Worm (Caenorhabditis elegans) whole organism, young adult: ENCODE measurements around the gene srbc-58.
A peak's percentile ranks its signal among the peaks of the same experiment; 100 is the strongest.

ENCODE experiments used
- B0019.2 ChIP-seq: fragments of 200-800 bp; sonication (Bioruptor generic); conservative IDR thresholded peaks from 2 replicates; pipeline ENCODE4 v1.3.6; 2022; ENCODE audit warnings: missing genetic modification reagents, missing genetic modification characterization, missing compliant biosample characterization
- C06A6.2 ChIP-seq: fragments of 200-800 bp; sonication (Bioruptor generic); conservative IDR thresholded peaks from 2 replicates; pipeline ENCODE4 v1.3.6; 2022; ENCODE audit warnings: missing genetic modification characterization, missing compliant biosample characterization
- F22D6.2 ChIP-seq: sonication (generic microtip); optimal IDR thresholded peaks from 2 replicates; lab custom pipeline; 2016; ENCODE audit warnings: mild to moderate bottlenecking, missing genetic modification characterization, missing compliant biosample characterization
- F52B5.7 ChIP-seq: sonication (generic microtip); optimal IDR thresholded peaks from 2 replicates; lab custom pipeline; 2016; ENCODE audit warnings: mild to moderate bottlenecking, missing genetic modification characterization, missing compliant biosample characterization
- K11D2.4 ChIP-seq: fragments of 200-800 bp; sonication (Bioruptor generic); IDR thresholded peaks from 2 replicates; pipeline ENCODE4 v1.3.6; 2022; ENCODE audit warnings: missing genetic modification reagents, missing genetic modification characterization, missing compliant biosample characterization
- Y53G8AR.9 ChIP-seq: fragments of 200-800 bp; sonication (Bioruptor generic); conservative IDR thresholded peaks from 2 replicates; pipeline ENCODE4 v1.3.6; 2022; ENCODE audit warnings: missing genetic modification reagents, missing genetic modification characterization, missing compliant biosample characterization
- ZK185.1 ChIP-seq: sonication (generic microtip); optimal IDR thresholded peaks from 2 replicates; lab custom pipeline; 2016; ENCODE audit warnings: mild to moderate bottlenecking, missing genetic modification characterization, missing compliant biosample characterization; ENCODE audit not compliant: poor library complexity, severe bottlenecking
- ama-1 ChIP-seq, 3 experiments: fragments of 150-350 bp in 1 of 3; sonication (generic microtip) in 2 of 3; optimal IDR thresholded peaks; 2 replicates each; lab custom pipeline; 2014 to 2018; ENCODE audit warnings: missing biosample characterization in 2 of 3, missing genetic modification characterization in 2 of 3, missing genetic modification reagents in 2 of 3
- atf-7 ChIP-seq: sonication (generic microtip); optimal IDR thresholded peaks from 2 replicates; lab custom pipeline; 2017; ENCODE audit warnings: mild to moderate bottlenecking, missing genetic modification characterization, missing compliant biosample characterization
- cebp-1 ChIP-seq, 2 experiments: fragments of 200-800 bp in 1 of 2; sonication (Bioruptor generic) in 1 of 2; sonication (generic microtip) in 1 of 2; IDR thresholded peaks in 1 of 2; optimal IDR thresholded peaks in 1 of 2; 2 replicates each; pipeline versions ENCODE4 v1.3.6 to Lab custom; 2017 to 2022; ENCODE audit warnings: missing compliant biosample characterization in 2 of 2, missing genetic modification characterization in 2 of 2, mild to moderate bottlenecking in 1 of 2, missing genetic modification reagents in 1 of 2, moderate library complexity in 1 of 2
- chd-7 ChIP-seq: sonication (generic microtip); optimal IDR thresholded peaks from 2 replicates; lab custom pipeline; 2016; ENCODE audit warnings: mild to moderate bottlenecking, missing genetic modification characterization, moderate library complexity, missing compliant biosample characterization
- dox-1 ChIP-seq: fragments of 200-800 bp; sonication (Bioruptor generic); IDR thresholded peaks from 2 replicates; pipeline ENCODE4 v1.3.6; 2022; ENCODE audit warnings: missing genetic modification reagents, missing genetic modification characterization, missing compliant biosample characterization
- dpff-1 ChIP-seq: sonication (generic microtip); optimal IDR thresholded peaks from 2 replicates; lab custom pipeline; 2017; ENCODE audit warnings: mild to moderate bottlenecking, missing genetic modification characterization, missing compliant biosample characterization
- egrh-3 ChIP-seq: fragments of 200-800 bp; sonication (Bioruptor generic); IDR thresholded peaks from 2 replicates; pipeline ENCODE4 v1.3.6; 2022; ENCODE audit warnings: missing genetic modification reagents, missing genetic modification characterization, missing compliant biosample characterization
- ets-4 ChIP-seq: fragments of 200-800 bp; sonication (Bioruptor generic); optimal IDR thresholded peaks from 2 replicates; lab custom pipeline; 2018; ENCODE audit warnings: mild to moderate bottlenecking, missing genetic modification characterization, missing compliant biosample characterization
- fkh-3 ChIP-seq: sonication (generic microtip); optimal IDR thresholded peaks from 2 replicates; lab custom pipeline; 2016; ENCODE audit warnings: mild to moderate bottlenecking, missing genetic modification characterization, missing compliant biosample characterization
- gei-17 ChIP-seq: fragments of 200-800 bp; sonication (Bioruptor generic); optimal IDR thresholded peaks from 2 replicates; lab custom pipeline; 2018; ENCODE audit warnings: mild to moderate bottlenecking, missing genetic modification characterization, missing compliant biosample characterization
- hlh-26 ChIP-seq: fragments of 200-800 bp; sonication (Bioruptor generic); conservative IDR thresholded peaks from 2 replicates; pipeline ENCODE4 v1.3.6; 2022; ENCODE audit warnings: missing genetic modification reagents, missing genetic modification characterization, missing compliant biosample characterization
- lag-1 ChIP-seq: fragments of 200-800 bp; sonication (Bioruptor generic); IDR thresholded peaks from 2 replicates; pipeline ENCODE4 v1.3.6; 2022; ENCODE audit warnings: missing genetic modification reagents, missing genetic modification characterization, missing compliant biosample characterization
- let-526 ChIP-seq: fragments of 200-800 bp; sonication (Bioruptor generic); IDR thresholded peaks from 2 replicates; pipeline ENCODE4 v1.3.6; 2022; ENCODE audit warnings: missing genetic modification reagents, missing genetic modification characterization, missing compliant biosample characterization
- lin-26 ChIP-seq: fragments of 200-800 bp; sonication (Bioruptor generic); IDR thresholded peaks from 2 replicates; pipeline ENCODE4 v1.3.6; 2022; ENCODE audit warnings: missing genetic modification reagents, missing genetic modification characterization, missing compliant biosample characterization
- lin-40 ChIP-seq: sonication (generic microtip); optimal IDR thresholded peaks from 2 replicates; lab custom pipeline; 2016; ENCODE audit warnings: missing genetic modification characterization, mild to moderate bottlenecking, missing compliant biosample characterization, missing genotype, missing genetic modification reagents
- lir-1 ChIP-seq: fragments of 200-800 bp; sonication (Bioruptor generic); conservative IDR thresholded peaks from 2 replicates; pipeline ENCODE4 v1.3.6; 2022; ENCODE audit warnings: missing genetic modification reagents, missing genetic modification characterization, missing compliant biosample characterization
- mcd-1 ChIP-seq: fragments of 200-800 bp; sonication (Bioruptor generic); IDR thresholded peaks from 2 replicates; pipeline ENCODE4 v1.3.6; 2022; ENCODE audit warnings: missing genetic modification reagents, missing genetic modification characterization, missing compliant biosample characterization
- nfya-2 ChIP-seq: fragments of 200-800 bp; sonication (Bioruptor generic); IDR thresholded peaks from 2 replicates; pipeline ENCODE4 v1.3.6; 2022; ENCODE audit warnings: missing genetic modification reagents, missing genetic modification characterization, missing compliant biosample characterization
- nhr-120 ChIP-seq: fragments of 200-800 bp; sonication (Bioruptor generic); IDR thresholded peaks from 2 replicates; pipeline ENCODE4 v1.3.6; 2022; ENCODE audit warnings: missing genetic modification characterization, missing compliant biosample characterization
- nhr-179 ChIP-seq: sonication (generic microtip); optimal IDR thresholded peaks from 2 replicates; lab custom pipeline; 2016; ENCODE audit warnings: mild to moderate bottlenecking, missing genetic modification characterization, missing compliant biosample characterization
- pbrm-1 ChIP-seq: fragments of 200-800 bp; sonication (Bioruptor generic); IDR thresholded peaks from 2 replicates; pipeline ENCODE4 v1.3.6; 2022; ENCODE audit warnings: missing genetic modification reagents, missing genetic modification characterization, missing compliant biosample characterization
- rcor-1 ChIP-seq: fragments of 200-800 bp; sonication (Bioruptor generic); IDR thresholded peaks from 2 replicates; pipeline ENCODE4 v1.3.6; 2022; ENCODE audit warnings: missing genetic modification reagents, missing genetic modification characterization, missing compliant biosample characterization
- rec-8 ChIP-seq, 2 experiments: sonication (generic microtip); optimal IDR thresholded peaks; 2 replicates each; lab custom pipeline; 2016; ENCODE audit warnings: mild to moderate bottlenecking in 2 of 2, missing genetic modification characterization in 2 of 2, missing genetic modification reagents in 2 of 2, missing genotype in 2 of 2, missing biosample characterization in 1 of 2, missing compliant biosample characterization in 1 of 2, moderate library complexity in 1 of 2
- repo-1 ChIP-seq: sonication (generic microtip); optimal IDR thresholded peaks from 2 replicates; lab custom pipeline; 2017; ENCODE audit warnings: mild to moderate bottlenecking, missing genetic modification characterization, missing compliant biosample characterization
- sdz-38 ChIP-seq: sonication (generic microtip); optimal IDR thresholded peaks from 2 replicates; lab custom pipeline; 2016; ENCODE audit warnings: missing genotype, missing genetic modification characterization, missing compliant biosample characterization
- somi-1 ChIP-seq: fragments of 200-800 bp; sonication (Bioruptor generic); optimal IDR thresholded peaks from 2 replicates; lab custom pipeline; 2018; ENCODE audit warnings: mild to moderate bottlenecking, missing genetic modification characterization, missing compliant biosample characterization
- tlf-1 ChIP-seq: fragments of 200-800 bp; sonication (Bioruptor generic); optimal IDR thresholded peaks from 2 replicates; lab custom pipeline; 2018; ENCODE audit warnings: mild to moderate bottlenecking, missing genetic modification characterization, missing compliant biosample characterization
- zfh-2 ChIP-seq: fragments of 200-800 bp; sonication (Bioruptor generic); conservative IDR thresholded peaks from 2 replicates; pipeline ENCODE4 v1.3.6; 2022; ENCODE audit warnings: missing genetic modification reagents, missing genetic modification characterization, missing compliant biosample characterization
- zim-3 ChIP-seq: sonication (generic microtip); optimal IDR thresholded peaks from 2 replicates; lab custom pipeline; 2017; ENCODE audit warnings: mild to moderate bottlenecking, missing genetic modification characterization, moderate library complexity, missing compliant biosample characterization
- ztf-22 ChIP-seq: fragments of 200-800 bp; sonication (Bioruptor generic); optimal IDR thresholded peaks from 2 replicates; lab custom pipeline; 2018; ENCODE audit warnings: mild to moderate bottlenecking, missing genetic modification characterization, moderate library complexity, missing compliant biosample characterization
- ztf-26 ChIP-seq: sonication (generic microtip); optimal IDR thresholded peaks from 2 replicates; lab custom pipeline; 2017; ENCODE audit warnings: missing genetic modification characterization, missing compliant biosample characterization
- ztf-28 ChIP-seq: fragments of 200-800 bp; sonication (Bioruptor generic); IDR thresholded peaks from 2 replicates; pipeline ENCODE4 v1.3.6; 2022; ENCODE audit warnings: missing genetic modification reagents, missing genetic modification characterization, missing compliant biosample characterization
- ztf-3 ChIP-seq: fragments of 200-800 bp; sonication (Bioruptor generic); optimal IDR thresholded peaks from 2 replicates; lab custom pipeline; 2018; ENCODE audit warnings: mild to moderate bottlenecking, missing genetic modification characterization, missing compliant biosample characterization

Gene srbc-58

DNA sequence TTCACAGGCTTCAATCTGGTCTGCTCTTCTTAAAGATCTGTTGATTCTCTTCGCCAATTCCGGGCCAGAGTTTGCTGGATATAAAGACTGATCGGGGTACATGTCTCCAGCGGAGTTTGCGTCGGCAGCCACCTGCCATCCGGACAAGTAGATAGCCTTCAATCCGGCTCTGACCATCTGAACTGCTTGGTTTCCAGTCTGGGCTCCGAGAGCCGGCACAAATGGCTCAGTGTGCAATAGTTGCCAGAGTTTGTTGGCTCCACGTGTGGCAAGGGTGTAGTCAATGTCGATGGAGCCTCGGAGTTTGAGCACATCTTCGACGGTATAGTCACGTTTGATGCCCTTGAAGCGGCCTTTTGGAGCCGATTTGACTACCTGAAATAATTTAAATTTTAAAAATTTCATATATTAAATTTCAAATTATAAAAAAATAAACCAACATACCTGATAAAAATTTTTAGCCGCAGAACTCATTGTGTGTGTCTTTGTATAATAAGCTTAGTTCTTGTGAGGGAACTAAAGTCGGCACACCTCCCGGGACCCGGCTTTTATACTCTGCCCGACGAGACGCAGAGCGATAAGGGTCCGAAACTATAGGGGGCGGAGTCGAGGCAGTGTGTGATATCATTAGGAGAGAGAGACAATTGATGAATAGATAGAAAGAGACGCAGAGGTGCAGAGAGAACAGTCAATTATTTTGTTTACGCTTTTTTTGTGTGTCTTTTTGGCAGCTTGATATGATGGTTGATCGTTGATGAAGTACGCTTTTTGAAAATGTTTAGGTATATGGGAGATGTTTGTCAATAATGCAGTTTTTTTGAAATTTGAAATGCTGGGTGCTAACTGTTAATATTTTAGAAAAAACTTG, 47.1 kb upstream of the srbc-58 start, which contains the start of the genes icl-1 and srh-2 (continued):
- TF ChIP-seq gei-17 (GFP tag; lab: Kevin White, UChicago) (peak; percentile 35), Y53G8AR.9 (peak; percentile 87), C06A6.2 (GFP tag; lab: Robert Waterston, UW) (peak; percentile 23; the same call in 1 of the 2 replicates), nfya-2 (GFP tag; lab: Robert Waterston, UW) (no peak), dox-1 (GFP tag; lab: Robert Waterston, UW) (peak; percentile 64), ztf-3 (GFP tag; lab: Kevin White, UChicago) (peak; percentile 4), rcor-1 (0 out of 2 replicates have a peak, but pooled peaks have one; percentile 36), nhr-120 (GFP tag; lab: Robert Waterston, UW) (no peak), B0019.2 (GFP tag; lab: Robert Waterston, UW) (0 out of 2 replicates have a peak, but pooled peaks have one; percentile 3), dpff-1 (tag; lab: Kevin White, UChicago) (peak; percentile 68), lin-40 (tag; lab: Kevin White, UChicago) (peak; percentile 18), pbrm-1 (GFP tag; lab: Robert Waterston, UW) (0 out of 2 replicates have a peak, but pooled peaks have one; percentile 26), F52B5.7 (tag; lab: Kevin White, UChicago) (peak; percentile 83), repo-1 (tag; lab: Kevin White, UChicago) (peak; percentile 97), lag-1 (GFP tag; lab: Robert Waterston, UW) (0 out of 2 replicates have a peak, but pooled peaks have one; percentile 45), sdz-38 (tag; lab: Kevin White, UChicago) (no peak), ZK185.1 (tag; lab: Kevin White, UChicago) (peak; percentile 27), nhr-179 (no peak), egrh-3 (no peak; the same call in 1 of the 2 replicates), lin-26 (GFP tag; lab: Robert Waterston, UW) (peak; percentile 85), tlf-1 (GFP tag; lab: Kevin White, UChicago) (peak; percentile 21), mcd-1 (GFP tag; lab: Robert Waterston, UW) (peak; percentile 56), chd-7 (tag; lab: Kevin White, UChicago) (peak; percentile 42), zfh-2 (GFP tag; lab: Robert Waterston, UW) (peak; percentile 79), ztf-22 (no peak), F22D6.2 (tag; lab: Kevin White, UChicago) (peak; percentile 28), let-526 (GFP tag; lab: Robert Waterston, UW) (0 out of 2 replicates have a peak, but pooled peaks have one; percentile 23), ets-4 (GFP tag; lab: Kevin White, UChicago) (no peak), K11D2.4 (GFP tag; lab: Robert Waterston, UW) (peak; percentile 73), zim-3 (peak; percentile 45), hlh-26 (GFP tag; lab: Robert Waterston, UW) (0 out of 2 replicates have a peak, but pooled peaks have one; percentile 67), atf-7 (tag; lab: Kevin White, UChicago) (peak; percentile 47), ztf-26 (peak; percentile 72), fkh-3 (no peak), cebp-1 (GFP tag; IDR thresholded peaks at IDR 0.05; lab: Robert Waterston, UW) (no peak; the same call in 1 of the 2 replicates), cebp-1 (tag; optimal IDR thresholded peaks at IDR 0.05; lab: Kevin White, UChicago) (peak; percentile 70), ama-1 (optimal IDR thresholded peaks at IDR 0.05; lab: Kevin White, UChicago) (peak; percentile 97), ama-1 (GFP tag; optimal IDR thresholded peaks at IDR 0.05; lab: Kevin White, UChicago) (no peak), ztf-28 (GFP tag; lab: Robert Waterston, UW) (0 out of 2 replicates have a peak, but pooled peaks have one; percentile 46), somi-1 (GFP tag; lab: Kevin White, UChicago) (no peak), rec-8 (tag; optimal IDR thresholded peaks at IDR 0.05; lab: Kevin White, UChicago) (peak in 1 of 2 experiments; percentile 41), lir-1 (GFP tag; lab: Robert Waterston, UW) (0 out of 2 replicates have a peak, but pooled peaks have one; percentile 12)
- TF ChIP-seq, all 124 proteins: peak for 45
